Fruit fly (Drosophila melanogaster) whole organism, embryonic: ENCODE measurements around the gene CG7304.

Source experiments
- ATbp ChIP-seq: fragments of 200-800 bp; sonication (Bioruptor generic); optimal IDR thresholded peaks from 2 replicates; lab custom pipeline; 2017; ENCODE audit warnings: missing biosample characterization, mild to moderate bottlenecking, missing genetic modification characterization, missing genetic modification reagents
- Awh ChIP-seq: fragments of 200-800 bp; sonication (Bioruptor generic); IDR thresholded peaks from 2 replicates; pipeline ENCODE4, ENCODE4 v1.3.6; 2022; ENCODE audit warnings: missing biosample characterization, missing genetic modification characterization
- BtbVII ChIP-seq: fragments of 200-800 bp; sonication (Bioruptor generic); optimal IDR thresholded peaks from 3 replicates; lab custom pipeline; 2017; ENCODE audit warnings: missing biosample characterization, mild to moderate bottlenecking, missing genetic modification characterization
- CG10267 ChIP-seq: fragments of 200-800 bp; sonication (Bioruptor generic); optimal IDR thresholded peaks from 2 replicates; lab custom pipeline; 2018; ENCODE audit warnings: missing biosample characterization, mild to moderate bottlenecking, missing genetic modification characterization, moderate library complexity
- CG14014 ChIP-seq: fragments of 200-800 bp; sonication (Bioruptor generic); IDR thresholded peaks from 2 replicates; pipeline ENCODE4 v1.3.6; 2022; ENCODE audit warnings: missing biosample characterization, missing genetic modification characterization
- CG14667 ChIP-seq: fragments of 200-800 bp; sonication (Bioruptor generic); IDR thresholded peaks from 2 replicates; pipeline ENCODE4 v1.3.6; 2022; ENCODE audit warnings: missing biosample characterization, missing genetic modification characterization
- CG15073 ChIP-seq: fragments of 200-800 bp; sonication (Bioruptor generic); optimal IDR thresholded peaks from 2 replicates; lab custom pipeline; 2016; ENCODE audit warnings: missing biosample characterization, missing genetic modification characterization
- CG1529 ChIP-seq: fragments of 200-800 bp; sonication (Bioruptor generic); optimal IDR thresholded peaks from 3 replicates; lab custom pipeline; 2018; ENCODE audit warnings: missing biosample characterization, missing genetic modification characterization
- CG15514 ChIP-seq: fragments of 200-800 bp; sonication (Bioruptor generic); optimal IDR thresholded peaks from 3 replicates; lab custom pipeline; 2017; ENCODE audit warnings: missing biosample characterization, missing genetic modification characterization, mild to moderate bottlenecking, moderate library complexity, missing genetic modification reagents
- CG18262 ChIP-seq: fragments of 200-800 bp; optimal IDR thresholded peaks from 3 replicates; lab custom pipeline; 2019; ENCODE audit warnings: missing biosample characterization, mild to moderate bottlenecking, missing genetic modification characterization, moderate library complexity
- CG18476 ChIP-seq: fragments of 200-800 bp; sonication (Bioruptor generic); optimal IDR thresholded peaks from 2 replicates; lab custom pipeline; 2016; ENCODE audit warnings: missing biosample characterization, mild to moderate bottlenecking, missing genetic modification characterization
- CG2120 ChIP-seq: fragments of 200-800 bp; sonication (Bioruptor generic); optimal IDR thresholded peaks from 3 replicates; lab custom pipeline; 2016; ENCODE audit warnings: missing biosample characterization, missing genetic modification characterization
- CG2889 ChIP-seq: fragments of 200-800 bp; sonication (Bioruptor generic); IDR thresholded peaks from 3 replicates; pipeline ENCODE4 v1.3.6; 2022; ENCODE audit warnings: missing biosample characterization, missing genetic modification characterization
- CG30020 ChIP-seq: fragments of 200-800 bp; optimal IDR thresholded peaks from 2 replicates; lab custom pipeline; 2019; ENCODE audit warnings: missing biosample characterization, mild to moderate bottlenecking, missing genetic modification characterization, moderate library complexity
- CG30431 ChIP-seq: fragments of 200-800 bp; sonication (Bioruptor generic); optimal IDR thresholded peaks from 2 replicates; lab custom pipeline; 2017; ENCODE audit warnings: missing biosample characterization, missing genetic modification characterization
- CG31441 ChIP-seq: fragments of 200-800 bp; sonication (Bioruptor generic); IDR thresholded peaks from 2 replicates; pipeline ENCODE4 v1.3.6; 2022; ENCODE audit warnings: missing biosample characterization, missing genetic modification characterization
- CG4730 ChIP-seq: fragments of 200-800 bp; sonication (Bioruptor generic); IDR thresholded peaks from 2 replicates; pipeline ENCODE4 v1.3.6; 2022; ENCODE audit warnings: missing biosample characterization, missing genetic modification characterization
- CG6272 ChIP-seq: fragments of 200-800 bp; sonication (Bioruptor generic); IDR thresholded peaks from 2 replicates; pipeline ENCODE4 v1.3.6; 2022; ENCODE audit warnings: missing biosample characterization, missing genetic modification characterization
- CG6854 ChIP-seq: fragments of 200-800 bp; sonication (Bioruptor generic); optimal IDR thresholded peaks from 3 replicates; lab custom pipeline; 2017; ENCODE audit warnings: missing biosample characterization, mild to moderate bottlenecking, missing genetic modification characterization
- CG7963 ChIP-seq: fragments of 200-800 bp; sonication (Bioruptor generic); IDR thresholded peaks from 3 replicates; pipeline ENCODE4 v1.3.6; 2022; ENCODE audit warnings: missing biosample characterization, missing genetic modification characterization; ENCODE audit not compliant: partially characterized antibody
- CG8089 ChIP-seq: fragments of 200-800 bp; sonication (Bioruptor generic); optimal IDR thresholded peaks from 3 replicates; lab custom pipeline; 2016; ENCODE audit warnings: missing biosample characterization, missing genetic modification characterization
- CG8290 ChIP-seq, 3 experiments: fragments of 200-800 bp; sonication (Bioruptor generic); optimal IDR thresholded peaks; 2 replicates each; lab custom pipeline; 2016 to 2019; ENCODE audit warnings: missing biosample characterization in 3 of 3, missing genetic modification characterization in 3 of 3, mild to moderate bottlenecking in 2 of 3, moderate library complexity in 1 of 3
- CG8359 ChIP-seq: fragments of 200-800 bp; sonication (Bioruptor generic); optimal IDR thresholded peaks from 2 replicates; lab custom pipeline; 2017; ENCODE audit warnings: missing biosample characterization, mild to moderate bottlenecking, missing genetic modification characterization, borderline replicate concordance
- D ChIP-seq, 2 experiments: fragments of 200-800 bp in 1 of 2; fragments of >200 bp in 1 of 2; sonication (Bioruptor generic) in 1 of 2; optimal IDR thresholded peaks; 2 replicates in 1 of 2; 3 replicates in 1 of 2; lab custom pipeline; 2017; ENCODE audit warnings: mild to moderate bottlenecking in 1 of 2, missing biosample characterization in 1 of 2, missing genetic modification characterization in 1 of 2, missing genetic modification reagents in 1 of 2
- D19A ChIP-seq: fragments of 200-800 bp; optimal IDR thresholded peaks from 3 replicates; lab custom pipeline; 2019; ENCODE audit warnings: missing biosample characterization, mild to moderate bottlenecking, missing genetic modification characterization, moderate library complexity
- Drgx ChIP-seq: fragments of 200-800 bp; sonication (Bioruptor generic); IDR thresholded peaks from 2 replicates; pipeline ENCODE4 v1.3.6; 2022; ENCODE audit warnings: missing biosample characterization, missing genetic modification characterization
- Fer2 ChIP-seq: fragments of 200-800 bp; sonication (Bioruptor generic); optimal IDR thresholded peaks from 2 replicates; lab custom pipeline; 2018; ENCODE audit warnings: missing biosample characterization, mild to moderate bottlenecking, missing genetic modification characterization, moderate library complexity
- Gsc ChIP-seq: fragments of 200-800 bp; sonication (Bioruptor generic); IDR thresholded peaks from 2 replicates; pipeline ENCODE4 v1.3.6; 2022; ENCODE audit warnings: missing biosample characterization, missing genetic modification characterization
- HHEX ChIP-seq: fragments of 200-800 bp; sonication (Bioruptor generic); optimal IDR thresholded peaks from 3 replicates; lab custom pipeline; 2017; ENCODE audit warnings: missing biosample characterization, mild to moderate bottlenecking, missing genetic modification characterization, missing genetic modification reagents
- Hey ChIP-seq: fragments of 200-800 bp; sonication (Bioruptor generic); optimal IDR thresholded peaks from 3 replicates; lab custom pipeline; 2018; ENCODE audit warnings: missing biosample characterization, mild to moderate bottlenecking, missing genetic modification characterization
- NC2α ChIP-seq: fragments of 200-800 bp; sonication (Bioruptor generic); optimal IDR thresholded peaks from 2 replicates; lab custom pipeline; 2016; ENCODE audit warnings: missing biosample characterization, missing genetic modification characterization
- Oli ChIP-seq: fragments of 200-800 bp; sonication (Bioruptor generic); optimal IDR thresholded peaks from 2 replicates; lab custom pipeline; 2018; ENCODE audit warnings: missing biosample characterization, mild to moderate bottlenecking, missing genetic modification characterization, moderate library complexity
- Rx ChIP-seq: fragments of 200-800 bp; sonication (Bioruptor generic); IDR thresholded peaks from 2 replicates; pipeline ENCODE4 v1.3.6; 2022; ENCODE audit warnings: missing biosample characterization, missing genetic modification characterization
- TFAM ChIP-seq: fragments of 200-800 bp; sonication (Bioruptor generic); optimal IDR thresholded peaks from 2 replicates; lab custom pipeline; 2017; ENCODE audit warnings: missing biosample characterization, missing genetic modification characterization, inconsistent platforms
- bowl ChIP-seq: fragments of 200-800 bp; sonication (Bioruptor generic); IDR thresholded peaks from 2 replicates; pipeline ENCODE4 v1.3.6; 2022; ENCODE audit warnings: missing biosample characterization, missing genetic modification characterization
- cas ChIP-seq: fragments of 200-800 bp; sonication (Bioruptor generic); IDR thresholded peaks from 2 replicates; pipeline ENCODE4 v1.3.6; 2022; ENCODE audit warnings: missing biosample characterization, missing genetic modification characterization
- caup ChIP-seq: fragments of 200-800 bp; sonication (Bioruptor generic); optimal IDR thresholded peaks from 3 replicates; lab custom pipeline; 2017; ENCODE audit warnings: missing biosample characterization, mild to moderate bottlenecking, missing genetic modification characterization, moderate library complexity; ENCODE audit not compliant: severe bottlenecking
- fd3F ChIP-seq: fragments of 200-800 bp; sonication (Bioruptor generic); optimal IDR thresholded peaks from 2 replicates; lab custom pipeline; 2018; ENCODE audit warnings: missing biosample characterization, mild to moderate bottlenecking, missing genetic modification characterization, moderate library complexity
- fd96Cb ChIP-seq: fragments of 200-800 bp; sonication (Bioruptor generic); optimal IDR thresholded peaks from 2 replicates; lab custom pipeline; 2018; ENCODE audit warnings: missing biosample characterization, mild to moderate bottlenecking, missing genetic modification characterization, moderate library complexity
- gem ChIP-seq: fragments of 200-800 bp; sonication (Bioruptor generic); optimal IDR thresholded peaks from 2 replicates; lab custom pipeline; 2019; ENCODE audit warnings: missing biosample characterization, mild to moderate bottlenecking, missing genetic modification characterization, moderate library complexity
- grau ChIP-seq: fragments of 200-800 bp; optimal IDR thresholded peaks from 3 replicates; lab custom pipeline; 2019; ENCODE audit warnings: missing biosample characterization, mild to moderate bottlenecking, missing genetic modification characterization, moderate library complexity
- mam ChIP-seq: fragments of 200-800 bp; sonication (Bioruptor generic); optimal IDR thresholded peaks from 3 replicates; lab custom pipeline; 2016; ENCODE audit warnings: missing biosample characterization, missing genetic modification characterization
- ranshi ChIP-seq: fragments of 200-800 bp; sonication (Bioruptor generic); IDR thresholded peaks from 2 replicates; pipeline ENCODE4 v1.3.6; 2022; ENCODE audit warnings: missing biosample characterization, missing genetic modification characterization
- scrt ChIP-seq: fragments of 200-800 bp; sonication (Bioruptor generic); optimal IDR thresholded peaks from 2 replicates; lab custom pipeline; 2018; ENCODE audit warnings: missing biosample characterization, mild to moderate bottlenecking, missing genetic modification characterization, moderate library complexity
- sens ChIP-seq: fragments of 200-800 bp; sonication (Bioruptor generic); peaks from one replicate; lab custom pipeline; 2016; ENCODE audit warnings: missing biosample characterization, missing genetic modification characterization
- sug ChIP-seq: fragments of 200-800 bp; optimal IDR thresholded peaks from 2 replicates; lab custom pipeline; 2019; ENCODE audit warnings: missing biosample characterization, mild to moderate bottlenecking, missing genetic modification characterization, moderate library complexity
- trh ChIP-seq: fragments of 200-800 bp; sonication (Bioruptor generic); optimal IDR thresholded peaks from 2 replicates; lab custom pipeline; 2016; ENCODE audit warnings: missing biosample characterization, missing genetic modification characterization
- vfl ChIP-seq: fragments of 200-800 bp; sonication (Bioruptor generic); optimal IDR thresholded peaks from 2 replicates; lab custom pipeline; 2016; ENCODE audit warnings: missing biosample characterization, missing genetic modification characterization
- vnd ChIP-seq: fragments of 200-800 bp; sonication (Bioruptor generic); IDR thresholded peaks from 3 replicates; pipeline ENCODE4 v1.3.6; 2022; ENCODE audit warnings: missing biosample characterization, missing genetic modification characterization; ENCODE audit not compliant: partially characterized antibody
- wek ChIP-seq: fragments of 200-800 bp; sonication (Bioruptor generic); optimal IDR thresholded peaks from 3 replicates; lab custom pipeline; 2018; ENCODE audit warnings: missing biosample characterization, mild to moderate bottlenecking, missing genetic modification characterization, moderate library complexity

The CG7304 gene

dm6 chr3L:15706199-15706598 lies 26.7 kb downstream of the CG7304 start (continued):
- TF ChIP-seq CG31441 (GFP tag; lab: Robert Waterston, UW), result no peak
- TF ChIP-seq CG15073, result no peak
- TF ChIP-seq D19A (tag; lab: Kevin White, UChicago), result no peak
- no peak for TF ChIP-seq CG1529 (GFP tag; lab: Kevin White, UChicago)
- no peak for TF ChIP-seq grau (tag; lab: Kevin White, UChicago)
- no peak for TF ChIP-seq vnd (GFP tag; lab: Robert Waterston, UW)
- TF ChIP-seq CG18476 (GFP tag; lab: Kevin White, UChicago), result no peak
- TF ChIP-seq NC2α (GFP tag; lab: Kevin White, UChicago), result no peak
- TF ChIP-seq CG8359 (GFP tag; lab: Kevin White, UChicago), result no peak
- no peak for TF ChIP-seq CG2120
- no peak for TF ChIP-seq Fer2 (tag; lab: Kevin White, UChicago)
- no peak for TF ChIP-seq HHEX
- TF ChIP-seq sens (GFP tag; lab: Kevin White, UChicago), result peak; percentile 80
- no peak for TF ChIP-seq Hey (tag; lab: Kevin White, UChicago)
- TF ChIP-seq Awh (GFP tag; lab: Robert Waterston, UW), result peak; percentile 54; the same call in 1 of the 2 replicates
- TF ChIP-seq TFAM (GFP tag; lab: Kevin White, UChicago), result no peak
- no peak for TF ChIP-seq ATbp
- TF ChIP-seq CG8089, result no peak
- no peak for TF ChIP-seq CG10267 (tag; lab: Kevin White, UChicago)
- TF ChIP-seq caup, result no peak
- no peak for TF ChIP-seq BtbVII (GFP tag; lab: Kevin White, UChicago)
- TF ChIP-seq cas (GFP tag; lab: Robert Waterston, UW), result no peak
- no peak for TF ChIP-seq CG30431 (GFP tag; lab: Kevin White, UChicago)
- no peak for TF ChIP-seq CG7963
- TF ChIP-seq Rx, result no peak
- TF ChIP-seq CG6854 (GFP tag; lab: Kevin White, UChicago), result no peak
- TF ChIP-seq CG18262 (tag; lab: Kevin White, UChicago), result no peak
- no peak for TF ChIP-seq CG2889
- TF ChIP-seq Drgx, result no peak
- no peak for TF ChIP-seq D (optimal IDR thresholded peaks at IDR 0.05; lab: Kevin White, UChicago)
- peak; percentile 4 for TF ChIP-seq D (GFP tag; optimal IDR thresholded peaks at IDR 0.05; lab: Kevin White, UChicago)
- TF ChIP-seq mam (GFP tag; lab: Kevin White, UChicago), result no peak
- no peak for TF ChIP-seq CG15514 (GFP tag; lab: Kevin White, UChicago)
- no peak for TF ChIP-seq fd96Cb
- no peak for TF ChIP-seq CG14667 (GFP tag; lab: Robert Waterston, UW)
- TF ChIP-seq Oli, result no peak
- TF ChIP-seq bowl (GFP tag; lab: Robert Waterston, UW), result no peak
- no peak for TF ChIP-seq CG8290 (GFP tag; optimal IDR thresholded peaks at IDR 0.05; lab: Kevin White, UChicago)
- TF ChIP-seq CG8290 (tag; optimal IDR thresholded peaks at IDR 0.05; lab: Kevin White, UChicago), result peak in 1 of 2 experiments; percentile 7
- no peak for TF ChIP-seq wek (GFP tag; lab: Kevin White, UChicago)
- no peak for TF ChIP-seq ranshi (GFP tag; lab: Robert Waterston, UW)
- no peak for TF ChIP-seq Gsc (GFP tag; lab: Robert Waterston, UW)
- TF ChIP-seq CG4730 (GFP tag; lab: Robert Waterston, UW), result no peak
- no peak for TF ChIP-seq fd3F (GFP tag; lab: Kevin White, UChicago)
- no peak for TF ChIP-seq trh (GFP tag; lab: Kevin White, UChicago)
- TF ChIP-seq CG6272 (GFP tag; lab: Robert Waterston, UW), result no peak
- peak; percentile 72 for TF ChIP-seq sug (tag; lab: Kevin White, UChicago)
- TF ChIP-seq CG14014 (GFP tag; lab: Robert Waterston, UW), result no peak
- TF ChIP-seq gem, result no peak
- TF ChIP-seq CG30020, result no peak
- no peak for TF ChIP-seq vfl (GFP tag; lab: Kevin White, UChicago)
- no peak for TF ChIP-seq scrt (GFP tag; lab: Kevin White, UChicago)
